Worm (Caenorhabditis elegans): ENCODE results near the gene tat-2.
A peak's percentile ranks its signal among the peaks of the same experiment; 100 is the strongest.

tat-2 gene

DNA sequence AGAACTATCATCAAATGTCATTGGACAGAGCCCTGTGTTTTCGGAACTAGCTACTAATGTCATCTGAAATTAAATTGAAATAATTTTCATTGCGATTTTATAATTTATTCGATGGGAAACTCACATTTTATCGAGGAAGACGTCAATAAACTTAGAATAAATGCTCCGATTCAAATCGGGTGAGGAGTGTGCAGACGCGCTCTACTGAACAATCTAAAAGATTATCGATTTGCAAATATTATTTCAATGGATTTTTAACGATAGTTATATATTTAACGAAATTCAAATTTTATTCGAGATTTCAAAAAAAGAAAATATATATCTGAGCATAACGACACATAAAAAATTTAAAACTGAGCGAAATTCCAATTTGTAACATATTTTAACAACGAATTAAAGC is 47.6 kb downstream of the tat-2 start, which contains the start of gene eor-1:
eor-1 (minus strand) TSS at position 65 of the 400 bp plus-strand sequence.
- no peak for TF ChIP-seq nhr-11 (tag; optimal IDR thresholded peaks at IDR 0.05)
- no peak for TF ChIP-seq ceh-16 (tag; optimal IDR thresholded peaks at IDR 0.05)
- TF ChIP-seq nhr-25 (tag; optimal IDR thresholded peaks at IDR 0.05), result peak; percentile 19
- TF ChIP-seq elt-2 (tag; optimal IDR thresholded peaks at IDR 0.05), result no peak
- no peak for TF ChIP-seq ZK546.5 (tag; optimal IDR thresholded peaks at IDR 0.05)
- no peak for TF ChIP-seq snpc-4 (tag; optimal IDR thresholded peaks at IDR 0.05)
- no peak for TF ChIP-seq ceh-9 (tag; optimal IDR thresholded peaks at IDR 0.05)
- no peak for TF ChIP-seq pha-4 (tag; optimal IDR thresholded peaks at IDR 0.05)
- no peak for TF ChIP-seq ceh-82 (tag; optimal IDR thresholded peaks at IDR 0.05)
- TF ChIP-seq ztf-11 (tag; optimal IDR thresholded peaks at IDR 0.05), result no peak
- TF ChIP-seq unc-39 (tag; optimal IDR thresholded peaks at IDR 0.05), result no peak
- no peak for TF ChIP-seq fos-1 (tag; optimal IDR thresholded peaks at IDR 0.05)
- TF ChIP-seq nhr-28 (tag; optimal IDR thresholded peaks at IDR 0.05), result no peak
- no peak for TF ChIP-seq eor-1 (tag; optimal IDR thresholded peaks at IDR 0.05)
- no peak for TF ChIP-seq skn-1 (tag; optimal IDR thresholded peaks at IDR 0.05)
- TF ChIP-seq elt-3 (tag; optimal IDR thresholded peaks at IDR 0.05), result no peak
- TF ChIP-seq lin-15B (tag; optimal IDR thresholded peaks at IDR 0.05), result peak; percentile 57
- TF ChIP-seq lsy-12 (tag; optimal IDR thresholded peaks at IDR 0.05), result no peak
- no peak for TF ChIP-seq elt-1 (tag; optimal IDR thresholded peaks at IDR 0.05)
- TF ChIP-seq egl-27 (tag; optimal IDR thresholded peaks at IDR 0.05), result no peak
- TF ChIP-seq hmg-11 (tag; optimal IDR thresholded peaks at IDR 0.05), result peak; percentile 32
- no peak for TF ChIP-seq tbx-2 (tag; optimal IDR thresholded peaks at IDR 0.05)
- no peak for TF ChIP-seq nhr-67 (tag; optimal IDR thresholded peaks at IDR 0.05)
- TF ChIP-seq daf-12 (tag; optimal IDR thresholded peaks at IDR 0.05), result no peak
- TF ChIP-seq fkh-10 (GFP tag; optimal IDR thresholded peaks at IDR 0.05), result no peak
- peak; percentile 80 for TF ChIP-seq ceh-28 (tag; optimal IDR thresholded peaks at IDR 0.05)
- TF ChIP-seq zag-1 (tag; optimal IDR thresholded peaks at IDR 0.05), result no peak
- no peak for TF ChIP-seq pqm-1 (tag; optimal IDR thresholded peaks at IDR 0.05)
- no peak for TF ChIP-seq nhr-43 (tag; optimal IDR thresholded peaks at IDR 0.05; ENCODE audit: poor library complexity, severe bottlenecking)
- no peak for TF ChIP-seq egl-5 (tag; optimal IDR thresholded peaks at IDR 0.05)
- no peak for TF ChIP-seq ama-1 (optimal IDR thresholded peaks at IDR 0.05)
- no peak for TF ChIP-seq sea-2 (GFP tag; optimal IDR thresholded peaks at IDR 0.05)
- TF ChIP-seq nhr-23 (tag; optimal IDR thresholded peaks at IDR 0.05), result peak; percentile 6
- TF ChIP-seq mml-1 (tag; optimal IDR thresholded peaks at IDR 0.05), result no peak
- no peak for TF ChIP-seq R02D3.7 (tag; optimal IDR thresholded peaks at IDR 0.05)
- no peak for TF ChIP-seq jun-1 (tag; optimal IDR thresholded peaks at IDR 0.05)
- TF ChIP-seq nhr-12 (tag; optimal IDR thresholded peaks at IDR 0.05), result no peak
- TF ChIP-seq nfya-1 (tag; optimal IDR thresholded peaks at IDR 0.05; ENCODE audit: insufficient read depth), result peak; percentile 31
- TF ChIP-seq nhr-77 (tag; optimal IDR thresholded peaks at IDR 0.05), result peak; percentile 11
- TF ChIP-seq lin-39 (tag; optimal IDR thresholded peaks at IDR 0.05), result no peak
- TF ChIP-seq nhr-76 (tag; optimal IDR thresholded peaks at IDR 0.05), result no peak
- TF ChIP-seq aly-2 (tag; optimal IDR thresholded peaks at IDR 0.05), result no peak
- TF ChIP-seq mdl-1 (tag; optimal IDR thresholded peaks at IDR 0.05), result no peak
- no peak for TF ChIP-seq ztf-4 (tag; optimal IDR thresholded peaks at IDR 0.05)
- TF ChIP-seq unc-62 (GFP tag; optimal IDR thresholded peaks at IDR 0.05), result no peak
- TF ChIP-seq nhr-237 (tag; optimal IDR thresholded peaks at IDR 0.05), result no peak
- no peak for TF ChIP-seq fkh-2 (tag; optimal IDR thresholded peaks at IDR 0.05)

DNA sequence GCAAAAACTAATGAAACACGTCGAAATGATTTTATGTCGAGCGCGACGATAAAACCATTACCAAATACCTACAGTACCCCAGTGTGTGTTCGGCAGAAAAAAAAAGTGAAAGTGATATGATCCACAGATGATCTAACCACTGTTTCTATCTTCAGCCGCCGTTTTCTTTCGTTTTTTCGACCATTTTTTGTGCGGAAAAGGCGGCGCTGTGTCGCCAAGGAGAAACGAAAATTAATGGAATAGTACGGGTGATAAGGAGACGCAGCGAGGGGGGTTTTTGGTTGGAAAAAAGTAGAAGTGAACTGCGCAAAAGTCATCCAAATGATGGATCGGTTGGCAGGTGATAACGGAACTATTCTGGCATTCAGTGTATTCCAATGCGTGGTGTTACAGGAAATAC is 51.6 kb downstream of the tat-2 start:
- TF ChIP-seq fkh-2 (tag; optimal IDR thresholded peaks at IDR 0.05) (no peak), hmg-11 (tag; optimal IDR thresholded peaks at IDR 0.05) (no peak), tbx-2 (tag; optimal IDR thresholded peaks at IDR 0.05) (no peak), elt-3 (tag; optimal IDR thresholded peaks at IDR 0.05) (no peak), lsy-12 (tag; optimal IDR thresholded peaks at IDR 0.05) (no peak), mdl-1 (tag; optimal IDR thresholded peaks at IDR 0.05) (no peak), egl-5 (tag; optimal IDR thresholded peaks at IDR 0.05) (no peak), mml-1 (tag; optimal IDR thresholded peaks at IDR 0.05) (no peak), nhr-237 (tag; optimal IDR thresholded peaks at IDR 0.05) (no peak), ceh-16 (tag; optimal IDR thresholded peaks at IDR 0.05) (no peak)

Measured in whole organism, L3 larva.